Fruit fly (Drosophila melanogaster) whole organism, embryonic: ENCODE data around the gene CG9114.

ENCODE experiments used
- Bteb2 ChIP-seq: fragments of 200-800 bp; sonication (Bioruptor generic); optimal IDR thresholded peaks from 2 replicates; lab custom pipeline; 2016; ENCODE audit warnings: missing biosample characterization, missing genetic modification characterization
- CG1024 ChIP-seq: fragments of 200-800 bp; sonication (Bioruptor generic); IDR thresholded peaks from 2 replicates; pipeline ENCODE4 v1.3.6; 2022; ENCODE audit warnings: missing biosample characterization, missing genetic modification characterization
- CG10543 ChIP-seq: fragments of 200-800 bp; sonication (Bioruptor generic); optimal IDR thresholded peaks from 3 replicates; lab custom pipeline; 2017; ENCODE audit warnings: missing biosample characterization, mild to moderate bottlenecking, missing genetic modification characterization, moderate library complexity
- CG11247 ChIP-seq: fragments of 200-800 bp; sonication (Bioruptor generic); IDR thresholded peaks from 2 replicates; pipeline ENCODE4 v1.3.6; 2022; ENCODE audit warnings: missing biosample characterization, missing genetic modification characterization
- CG2116 ChIP-seq: fragments of 200-800 bp; sonication (Bioruptor generic); optimal IDR thresholded peaks from 3 replicates; lab custom pipeline; 2018; ENCODE audit warnings: missing biosample characterization, mild to moderate bottlenecking, missing genetic modification characterization
- nom ChIP-seq: fragments of 200-800 bp; sonication (Bioruptor generic); optimal IDR thresholded peaks from 2 replicates; lab custom pipeline; 2017; ENCODE audit warnings: missing biosample characterization, missing genetic modification characterization, mild to moderate bottlenecking, moderate library complexity, missing genetic modification reagents
- oc ChIP-seq: fragments of 200-800 bp; sonication (Bioruptor generic); optimal IDR thresholded peaks from 2 replicates; lab custom pipeline; 2018; ENCODE audit warnings: missing biosample characterization, mild to moderate bottlenecking, missing genetic modification characterization, moderate library complexity
- pb ChIP-seq: fragments of 200-800 bp; sonication (Bioruptor generic); optimal IDR thresholded peaks from 3 replicates; lab custom pipeline; 2016; ENCODE audit warnings: missing biosample characterization, missing genetic modification characterization
- tap ChIP-seq: fragments of 200-800 bp; optimal IDR thresholded peaks from 3 replicates; lab custom pipeline; 2019; ENCODE audit warnings: missing biosample characterization, mild to moderate bottlenecking, missing genetic modification characterization, moderate library complexity
- tgo ChIP-seq: fragments of 200-800 bp; sonication (Bioruptor generic); IDR thresholded peaks from 3 replicates; pipeline ENCODE4 v1.3.6; 2022; ENCODE audit warnings: missing biosample characterization, missing genetic modification characterization

- TF ChIP-seq tap: no peak
- no peak for TF ChIP-seq oc (tag; lab: Kevin White, UChicago)
- no peak for TF ChIP-seq tgo (GFP tag; lab: Robert Waterston, UW)
- TF ChIP-seq CG2116 (GFP tag; lab: Kevin White, UChicago): no peak
- no peak for TF ChIP-seq Bteb2
- TF ChIP-seq nom (GFP tag; lab: Kevin White, UChicago): no peak
- TF ChIP-seq CG11247 (GFP tag; lab: Robert Waterston, UW): no peak
- TF ChIP-seq CG10543 (GFP tag; lab: Kevin White, UChicago): peak; percentile 46
- TF ChIP-seq CG1024 (GFP tag; lab: Robert Waterston, UW): no peak
- no peak for TF ChIP-seq pb
These were observed 29.5 kb downstream of the CG9114 start for dm6 chrX:15303176-15304115.
